Worm (Caenorhabditis elegans): ENCODE data around the gene sulp-7.

ce11 chrX:11068334-11068733, 12.1 kb upstream of the sulp-7 start, which contains the start of gene apt-9:
- TF ChIP-seq med-1 (GFP tag; optimal IDR thresholded peaks at IDR 0.05; ENCODE audit: insufficient read depth) (no peak), ref-1 (GFP tag; conservative IDR thresholded peaks at IDR 0.05) (no peak)
